Worm (Caenorhabditis elegans) whole organism, late embryonic: ENCODE data around the gene clc-17.

ENCODE experiments used
- K09A11.1 ChIP-seq: sonication (generic microtip); optimal IDR thresholded peaks from 2 replicates; lab custom pipeline; 2017; ENCODE audit warnings: antibody characterized with exemption, mild to moderate bottlenecking, missing genetic modification characterization, missing compliant biosample characterization; ENCODE audit not compliant: insufficient read depth
- elt-4 ChIP-seq: sonication (generic microtip); optimal IDR thresholded peaks from 2 replicates; lab custom pipeline; 2016; ENCODE audit warnings: missing genetic modification characterization, missing compliant biosample characterization
- nhr-11 ChIP-seq: fragments of 150-350 bp; optimal IDR thresholded peaks from 2 replicates; lab custom pipeline; 2014; ENCODE audit warnings: missing biosample characterization, missing genetic modification characterization
- pax-1 ChIP-seq: fragments of 150-350 bp; optimal IDR thresholded peaks from 2 replicates; lab custom pipeline; 2014; ENCODE audit warnings: missing biosample characterization, missing genetic modification characterization
- syd-9 ChIP-seq: sonication (generic microtip); optimal IDR thresholded peaks from 2 replicates; lab custom pipeline; 2016; ENCODE audit warnings: mild to moderate bottlenecking, missing genetic modification characterization, moderate library complexity, missing compliant biosample characterization
- unc-86 ChIP-seq: sonication (generic microtip); optimal IDR thresholded peaks from 2 replicates; lab custom pipeline; 2016; ENCODE audit warnings: missing genetic modification characterization, missing compliant biosample characterization

- TF ChIP-seq pax-1 (tag; lab: Kevin White, UChicago) = no peak
- TF ChIP-seq K09A11.1 (tag; lab: Kevin White, UChicago) = peak; percentile 34
- no peak for TF ChIP-seq nhr-11
- TF ChIP-seq unc-86 (tag; lab: Kevin White, UChicago) = peak; percentile 74
- TF ChIP-seq elt-4 = peak; percentile 67
- TF ChIP-seq syd-9 (tag; lab: Kevin White, UChicago) = peak; percentile 59
These were observed 11.7 kb upstream of the clc-17 start for ce11 chrX:11095480-11095879.
